Worm (Caenorhabditis elegans): ENCODE data around the gene hlh-29.

hlh-29 gene

DNA sequence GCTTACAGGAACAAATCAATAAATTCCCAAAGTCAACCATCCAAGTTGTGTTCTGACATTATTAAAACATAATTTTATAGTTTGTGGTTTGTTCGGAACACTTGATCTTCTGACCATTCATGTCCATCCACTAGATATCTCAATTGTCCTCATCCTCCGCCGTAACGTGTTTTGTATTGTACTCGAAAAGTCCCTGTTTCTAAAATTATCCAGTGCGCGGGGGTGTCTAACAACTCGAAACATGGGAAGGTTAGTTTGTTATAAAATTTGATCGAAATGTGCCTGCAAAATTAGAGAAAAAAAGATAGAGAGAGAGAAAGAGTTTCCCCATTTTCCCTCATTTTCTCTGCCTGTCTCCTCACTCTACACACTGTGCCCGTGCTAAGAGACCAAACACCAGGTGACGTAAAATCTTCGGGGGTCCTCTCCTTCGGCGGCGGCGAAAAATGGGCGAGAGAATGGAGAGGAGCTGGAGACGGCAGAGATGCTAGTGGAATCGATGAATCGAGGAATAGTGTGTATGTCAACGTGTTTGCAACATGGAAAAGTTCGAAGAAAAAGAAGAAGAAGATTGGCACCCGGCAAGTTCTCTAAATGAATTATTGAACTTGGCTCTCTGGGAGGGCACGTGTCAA, 42.8 kb downstream of the hlh-29 start (continued):
- TF ChIP-seq lin-35 (GFP tag; optimal IDR thresholded peaks at IDR 0.05) (peak in 1 of 3 experiments; percentile 69), C06A6.2 (GFP tag; conservative IDR thresholded peaks at IDR 0.05) (0 out of 2 replicates have a peak, but pooled peaks have one; percentile 58), hmg-1.2 (GFP tag; IDR thresholded peaks at IDR 0.05) (peak; percentile 77; the same call in 1 of the 2 replicates), ztf-3 (GFP tag; optimal IDR thresholded peaks at IDR 0.05) (peak; percentile 65), hlh-26 (GFP tag; conservative IDR thresholded peaks at IDR 0.05) (no peak), B0336.3 (GFP tag; IDR thresholded peaks at IDR 0.05) (no peak), B0019.2 (GFP tag; conservative IDR thresholded peaks at IDR 0.05) (no peak), B0035.1 (tag; optimal IDR thresholded peaks at IDR 0.05) (no peak), ceh-27 (GFP tag; optimal IDR thresholded peaks at IDR 0.05) (peak; percentile 84), let-607 (tag; optimal IDR thresholded peaks at IDR 0.05) (peak; percentile 7 to 48), madf-10 (tag; optimal IDR thresholded peaks at IDR 0.05) (peak; percentile 66), egl-44 (GFP tag; IDR thresholded peaks at IDR 0.05) (no peak), ztf-22 (GFP tag; optimal IDR thresholded peaks at IDR 0.05) (peak; percentile 84), F57A8.1 (GFP tag; optimal IDR thresholded peaks at IDR 0.05) (no peak), mcd-1 (GFP tag; IDR thresholded peaks at IDR 0.05) (no peak), madf-6 (GFP tag; IDR thresholded peaks at IDR 0.05) (no peak), unc-130 (GFP tag; optimal IDR thresholded peaks at IDR 0.05) (no peak), lin-26 (GFP tag; IDR thresholded peaks at IDR 0.05) (no peak), egl-18 (GFP tag; IDR thresholded peaks at IDR 0.05) (no peak), nhr-120 (GFP tag; IDR thresholded peaks at IDR 0.05) (no peak), mxl-1 (tag; optimal IDR thresholded peaks at IDR 0.05) (no peak), ceh-91 (GFP tag; IDR thresholded peaks at IDR 0.05) (no peak), lsy-27 (tag; optimal IDR thresholded peaks at IDR 0.05; ENCODE audit: borderline replicate concordance, insufficient read depth) (no peak), ceh-58 (GFP tag; IDR thresholded peaks at IDR 0.05) (no peak), ets-4 (GFP tag; optimal IDR thresholded peaks at IDR 0.05) (peak; percentile 25), nhr-90 (tag; optimal IDR thresholded peaks at IDR 0.05) (no peak), chd-7 (tag; optimal IDR thresholded peaks at IDR 0.05) (no peak), ekl-4 (GFP tag; IDR thresholded peaks at IDR 0.05) (no peak), snpc-1.1 (tag; optimal IDR thresholded peaks at IDR 0.05; ENCODE audit: insufficient read depth) (no peak), nfya-2 (GFP tag; IDR thresholded peaks at IDR 0.05) (no peak), ceh-100 (GFP tag; IDR thresholded peaks at IDR 0.05) (no peak), unc-62 (GFP tag; optimal IDR thresholded peaks at IDR 0.05) (peak; percentile 47), aptf-2 (GFP tag; conservative IDR thresholded peaks at IDR 0.05) (no peak), repo-1 (tag; optimal IDR thresholded peaks at IDR 0.05) (no peak), B0261.1 (tag; optimal IDR thresholded peaks at IDR 0.05) (no peak), attf-3 (GFP tag; conservative IDR thresholded peaks at IDR 0.05) (no peak), sea-2 (GFP tag; IDR thresholded peaks at IDR 0.05) (no peak), F57C9.4 (tag; optimal IDR thresholded peaks at IDR 0.05) (no peak), T07F8.4 (tag; optimal IDR thresholded peaks at IDR 0.05) (no peak), F33H1.4 (GFP tag; IDR thresholded peaks at IDR 0.05) (no peak), ztf-6 (GFP tag; IDR thresholded peaks at IDR 0.05) (no peak), Y95B8A.8 (GFP tag; IDR thresholded peaks at IDR 0.05) (no peak), bed-1 (GFP tag; IDR thresholded peaks at IDR 0.05) (no peak), snpc-1.3 (tag; optimal IDR thresholded peaks at IDR 0.05; ENCODE audit: insufficient read depth) (no peak), ccch-3 (GFP tag; optimal IDR thresholded peaks at IDR 0.05) (no peak), mes-4 (tag; optimal IDR thresholded peaks at IDR 0.05) (no peak), pbrm-1 (GFP tag; IDR thresholded peaks at IDR 0.05) (no peak)

Measured in whole organism, young adult.